Worm (Caenorhabditis elegans): ENCODE data around the gene Y105C5B.8.
"Not testable (repeated sequence)": the region's sequence is repeated elsewhere in the genome, so short reads cannot be mapped to it uniquely, and the experiment has no call there.

Gene Y105C5B.8

ce11 chrIV:15941403-15941802 is 14.8 kb upstream of the Y105C5B.8 start, which contains the start of gene Y105C5B.11:
Y105C5B.11 (minus strand) TSS chrIV:15941503.
- no peak for TF ChIP-seq ceh-28 (tag; optimal IDR thresholded peaks at IDR 0.05)

ce11 chrIV:15940811-15941210 is 14.2 kb upstream of the Y105C5B.8 start:
- TF ChIP-seq ceh-82 (tag; optimal IDR thresholded peaks at IDR 0.05) (no peak), snpc-1.2 (GFP tag; IDR thresholded peaks at IDR 0.05) (peak; percentile 93)

ce11 chrIV:15938471-15938870 is 11.8 kb upstream of the Y105C5B.8 start:
- TF ChIP-seq set-16 (GFP tag; IDR thresholded peaks at IDR 0.05) (peak; percentile 41; the same call in 1 of the 2 replicates), lin-13 (GFP tag; optimal IDR thresholded peaks at IDR 0.05) (no peak), ZK337.2 (GFP tag; IDR thresholded peaks at IDR 0.05) (no peak), php-3 (GFP tag; IDR thresholded peaks at IDR 0.05) (0 out of 2 replicates have a peak, but pooled peaks have one; percentile 46), snpc-1.2 (GFP tag; IDR thresholded peaks at IDR 0.05) (peak; percentile 92), dmd-8 (GFP tag; IDR thresholded peaks at IDR 0.05) (no peak), hif-1 (tag; optimal IDR thresholded peaks at IDR 0.05) (no peak)

ce11 chrIV:15937088-15937487 is 10.4 kb upstream of the Y105C5B.8 start:
- TF ChIP-seq snpc-1.2 (GFP tag; IDR thresholded peaks at IDR 0.05) (peak; percentile 63), ceh-32 (tag; optimal IDR thresholded peaks at IDR 0.05; ENCODE audit: poor library complexity) (no peak)

- TF ChIP-seq nhr-77 (tag; optimal IDR thresholded peaks at IDR 0.05) (no peak), nhr-28 (tag; optimal IDR thresholded peaks at IDR 0.05) (no peak), zag-1 (tag; optimal IDR thresholded peaks at IDR 0.05) (no peak), madf-5 (GFP tag; IDR thresholded peaks at IDR 0.05) (no peak), hmg-1.1 (GFP tag; IDR thresholded peaks at IDR 0.05) (no peak), zfp-3 (GFP tag; conservative IDR thresholded peaks at IDR 0.05) (no peak), ces-1 (GFP tag; optimal IDR thresholded peaks at IDR 0.05) (no peak), nhr-6 (tag; optimal IDR thresholded peaks at IDR 0.05) (no peak), nhr-237 (tag; optimal IDR thresholded peaks at IDR 0.05) (no peak), dpl-1 (GFP tag; optimal IDR thresholded peaks at IDR 0.05) (no peak), snpc-4 (tag; optimal IDR thresholded peaks at IDR 0.05) (no peak), ceh-32 (tag; optimal IDR thresholded peaks at IDR 0.05; ENCODE audit: poor library complexity) (no peak), lin-13 (GFP tag; optimal IDR thresholded peaks at IDR 0.05) (no peak), ztf-7 (tag; optimal IDR thresholded peaks at IDR 0.05) (no peak), madf-9 (GFP tag; conservative IDR thresholded peaks at IDR 0.05) (no peak)
These were observed 7.2 kb upstream of the Y105C5B.8 start, which contains the start of gene srv-16 for ce11 chrIV:15933814-15934213. srv-16 (minus strand) TSS chrIV:15933914.

ce11 chrIV:15933100-15933499 is 6.5 kb upstream of the Y105C5B.8 start:
- peak; percentile 41 for TF ChIP-seq mxl-3 (GFP tag; optimal IDR thresholded peaks at IDR 0.05)
- peak; percentile 80 for TF ChIP-seq aha-1 (tag)
- TF ChIP-seq nhr-41 (GFP tag; IDR thresholded peaks at IDR 0.05) = 0 out of 2 replicates have a peak, but pooled peaks have one; percentile 21
- TF ChIP-seq tra-1 (GFP tag; IDR thresholded peaks at IDR 0.05) = peak; percentile 36; the same call in 1 of the 2 replicates
- TF ChIP-seq zfp-3 (GFP tag; conservative IDR thresholded peaks at IDR 0.05) = peak; percentile 58; the same call in 1 of the 2 replicates
- peak; percentile 66; the same call in 1 of the 2 replicates for TF ChIP-seq lin-38 (GFP tag; IDR thresholded peaks at IDR 0.05)
- TF ChIP-seq ZK337.2 (GFP tag; IDR thresholded peaks at IDR 0.05) = peak; percentile 40; the same call in 1 of the 2 replicates
- TF ChIP-seq duxl-1 (tag; optimal IDR thresholded peaks at IDR 0.05; ENCODE audit: poor library complexity) = peak; percentile 37
- peak; percentile 9; the same call in 1 of the 2 replicates for TF ChIP-seq ceh-44 (GFP tag; IDR thresholded peaks at IDR 0.05)
- peak; percentile 66; the same call in 1 of the 2 replicates for TF ChIP-seq mdt-29 (GFP tag; IDR thresholded peaks at IDR 0.05)
- 0 out of 2 replicates have a peak, but pooled peaks have one; percentile 21 for TF ChIP-seq ceh-20 (GFP tag; IDR thresholded peaks at IDR 0.05)
- peak; percentile 80 for TF ChIP-seq lin-1 (GFP tag; IDR thresholded peaks at IDR 0.05)
- TF ChIP-seq pha-4 (GFP tag; IDR thresholded peaks at IDR 0.05) = peak; percentile 69; the same call in 1 of the 2 replicates
- TF ChIP-seq pha-4 (tag; optimal IDR thresholded peaks at IDR 0.05) = not testable (repeated sequence)
- peak; percentile 44; the same call in 1 of the 2 replicates for TF ChIP-seq Y48G9A.11 (GFP tag; IDR thresholded peaks at IDR 0.05)
- TF ChIP-seq vab-7 (GFP tag; IDR thresholded peaks at IDR 0.05) = peak; percentile 78
- peak; percentile 17 to 24 for TF ChIP-seq daf-16 (GFP tag; optimal IDR thresholded peaks at IDR 0.05)
- peak; percentile 67 for TF ChIP-seq daf-16 (tag; optimal IDR thresholded peaks at IDR 0.05)
- TF ChIP-seq spr-1 (tag; optimal IDR thresholded peaks at IDR 0.05) = peak; percentile 12
- peak; percentile 36 for TF ChIP-seq Y5F2A.4 (GFP tag; optimal IDR thresholded peaks at IDR 0.05)
- TF ChIP-seq lir-3 (tag; optimal IDR thresholded peaks at IDR 0.05) = peak; percentile 29
